Fruit fly (Drosophila melanogaster) whole organism, embryonic: ENCODE results near the gene CG31268.

Experiments
- Adf1 ChIP-seq: fragments of 200-800 bp; sonication (Bioruptor generic); IDR thresholded peaks from 2 replicates; pipeline ENCODE4 v1.3.6; 2022; ENCODE audit warnings: missing biosample characterization, missing genetic modification characterization
- CG11247 ChIP-seq: fragments of 200-800 bp; sonication (Bioruptor generic); IDR thresholded peaks from 2 replicates; pipeline ENCODE4 v1.3.6; 2022; ENCODE audit warnings: missing biosample characterization, missing genetic modification characterization
- CG12071 ChIP-seq: fragments of 200-800 bp; sonication (Bioruptor generic); optimal IDR thresholded peaks from 3 replicates; lab custom pipeline; 2018; ENCODE audit warnings: missing biosample characterization, mild to moderate bottlenecking, missing genetic modification characterization
- CG12104 ChIP-seq: fragments of 200-800 bp; sonication (Bioruptor generic); optimal IDR thresholded peaks from 3 replicates; lab custom pipeline; 2016; ENCODE audit warnings: missing biosample characterization, missing genetic modification characterization
- CG12155 ChIP-seq: fragments of 200-800 bp; sonication (Bioruptor generic); optimal IDR thresholded peaks from 3 replicates; lab custom pipeline; 2016; ENCODE audit warnings: missing biosample characterization, missing genetic modification characterization
- CG1233 ChIP-seq: fragments of 200-800 bp; sonication (Bioruptor generic); optimal IDR thresholded peaks from 4 replicates; lab custom pipeline; 2018; ENCODE audit warnings: missing biosample characterization, mild to moderate bottlenecking, missing genetic modification characterization
- CG14050 ChIP-seq: fragments of 200-800 bp; sonication (Bioruptor generic); IDR thresholded peaks from 3 replicates; pipeline ENCODE4 v1.3.6; 2022; ENCODE audit warnings: missing biosample characterization, missing genetic modification characterization
- CG15011 ChIP-seq: fragments of 200-800 bp; sonication (Bioruptor generic); optimal IDR thresholded peaks from 3 replicates; lab custom pipeline; 2018; ENCODE audit warnings: missing biosample characterization, mild to moderate bottlenecking, missing genetic modification characterization
- CG16863 ChIP-seq: fragments of 200-800 bp; sonication (Bioruptor generic); optimal IDR thresholded peaks from 3 replicates; lab custom pipeline; 2016; ENCODE audit warnings: missing biosample characterization, missing genetic modification characterization
- CG17912 ChIP-seq: fragments of 200-800 bp; sonication (Bioruptor generic); optimal IDR thresholded peaks from 2 replicates; lab custom pipeline; 2018; ENCODE audit warnings: missing biosample characterization, mild to moderate bottlenecking, missing genetic modification characterization
- CG18011 ChIP-seq: fragments of 200-800 bp; sonication (Bioruptor generic); optimal IDR thresholded peaks from 2 replicates; lab custom pipeline; 2017; ENCODE audit warnings: missing biosample characterization, missing genetic modification characterization, mild to moderate bottlenecking, moderate library complexity, missing genotype
- CG2120 ChIP-seq: fragments of 200-800 bp; sonication (Bioruptor generic); optimal IDR thresholded peaks from 3 replicates; lab custom pipeline; 2016; ENCODE audit warnings: missing biosample characterization, missing genetic modification characterization
- CG2129 ChIP-seq: fragments of 200-800 bp; sonication (Bioruptor generic); IDR thresholded peaks from 2 replicates; pipeline ENCODE4 v1.3.6; 2022; ENCODE audit warnings: missing biosample characterization, missing genetic modification characterization; ENCODE audit not compliant: partially characterized antibody
- CG2712 ChIP-seq: fragments of 200-800 bp; optimal IDR thresholded peaks from 3 replicates; lab custom pipeline; 2019; ENCODE audit warnings: missing biosample characterization, mild to moderate bottlenecking, missing genetic modification characterization, moderate library complexity
- CG42726 ChIP-seq: fragments of 200-800 bp; sonication (Bioruptor generic); IDR thresholded peaks from 2 replicates; pipeline ENCODE4 v1.3.6; 2022; ENCODE audit warnings: missing biosample characterization, missing genetic modification characterization; ENCODE audit not compliant: partially characterized antibody
- CG4328 ChIP-seq: fragments of 200-800 bp; sonication (Bioruptor generic); optimal IDR thresholded peaks from 3 replicates; lab custom pipeline; 2017; ENCODE audit warnings: missing biosample characterization, missing genetic modification reagents, missing genetic modification characterization
- CG6813 ChIP-seq: fragments of 200-800 bp; sonication (Bioruptor generic); optimal IDR thresholded peaks from 2 replicates; lab custom pipeline; 2017; ENCODE audit warnings: missing biosample characterization, missing genetic modification characterization, mild to moderate bottlenecking, moderate library complexity, missing genetic modification reagents
- CG7357 ChIP-seq: fragments of 200-800 bp; sonication (Bioruptor generic); IDR thresholded peaks from 3 replicates; pipeline ENCODE4 v1.3.6; 2022; ENCODE audit warnings: missing biosample characterization, missing genetic modification characterization
- CG7556 ChIP-seq: fragments of 200-800 bp; sonication (Bioruptor generic); optimal IDR thresholded peaks from 2 replicates; lab custom pipeline; 2017; ENCODE audit warnings: missing biosample characterization, mild to moderate bottlenecking, missing genetic modification characterization
- CG7963 ChIP-seq: fragments of 200-800 bp; sonication (Bioruptor generic); IDR thresholded peaks from 3 replicates; pipeline ENCODE4 v1.3.6; 2022; ENCODE audit warnings: missing biosample characterization, missing genetic modification characterization; ENCODE audit not compliant: partially characterized antibody
- CHES-1-like ChIP-seq: fragments of 200-800 bp; sonication (Bioruptor generic); optimal IDR thresholded peaks from 2 replicates; lab custom pipeline; 2016; ENCODE audit warnings: missing biosample characterization, missing genetic modification characterization
- Ets97D ChIP-seq: fragments of 200-800 bp; sonication (Bioruptor generic); optimal IDR thresholded peaks from 3 replicates; lab custom pipeline; 2016; ENCODE audit warnings: missing biosample characterization, missing genetic modification characterization
- Fer2 ChIP-seq: fragments of 200-800 bp; sonication (Bioruptor generic); optimal IDR thresholded peaks from 2 replicates; lab custom pipeline; 2018; ENCODE audit warnings: missing biosample characterization, mild to moderate bottlenecking, missing genetic modification characterization, moderate library complexity
- HLH4C ChIP-seq: fragments of 200-800 bp; sonication (Bioruptor generic); IDR thresholded peaks from 3 replicates; pipeline ENCODE4 v1.3.6; 2022; ENCODE audit warnings: missing biosample characterization, missing genetic modification characterization; ENCODE audit not compliant: partially characterized antibody
- MESR4 ChIP-seq: fragments of 200-800 bp; sonication (Bioruptor generic); optimal IDR thresholded peaks from 2 replicates; lab custom pipeline; 2018; ENCODE audit warnings: missing biosample characterization, mild to moderate bottlenecking, missing genetic modification characterization, moderate library complexity
- Med ChIP-seq: fragments of 200-800 bp; sonication (Bioruptor generic); peaks from one replicate; lab custom pipeline; 2016; ENCODE audit warnings: missing biosample characterization, missing genetic modification characterization, mild to moderate bottlenecking, inconsistent platforms, moderate library complexity
- Meics ChIP-seq: fragments of 200-800 bp; sonication (Bioruptor generic); optimal IDR thresholded peaks from 2 replicates; lab custom pipeline; 2017; ENCODE audit warnings: missing biosample characterization, mild to moderate bottlenecking, missing genetic modification characterization
- bbx ChIP-seq: fragments of 200-800 bp; sonication (Bioruptor generic); IDR thresholded peaks from 2 replicates; pipeline ENCODE4 v1.3.6; 2022; ENCODE audit warnings: missing biosample characterization, missing genetic modification characterization; ENCODE audit not compliant: partially characterized antibody
- br ChIP-seq: fragments of >200 bp; optimal IDR thresholded peaks from 2 replicates; lab custom pipeline; 2017
- cg ChIP-seq: fragments of 200-800 bp; sonication (Bioruptor generic); optimal IDR thresholded peaks from 3 replicates; lab custom pipeline; 2019; ENCODE audit warnings: missing biosample characterization, mild to moderate bottlenecking, missing genetic modification characterization, moderate library complexity
- chinmo ChIP-seq: fragments of 200-800 bp; sonication (Bioruptor generic); IDR thresholded peaks from 4 replicates; pipeline ENCODE4 v1.3.6; 2022; ENCODE audit warnings: missing biosample characterization, missing genetic modification characterization; ENCODE audit not compliant: partially characterized antibody
- danr ChIP-seq: fragments of 200-800 bp; sonication (Bioruptor generic); IDR thresholded peaks from 2 replicates; pipeline ENCODE4 v1.3.6; 2022; ENCODE audit warnings: missing biosample characterization, missing genetic modification characterization
- gce ChIP-seq: fragments of 200-800 bp; sonication (Bioruptor generic); IDR thresholded peaks from 3 replicates; pipeline ENCODE4 v1.3.6; 2022; ENCODE audit warnings: missing biosample characterization, missing genetic modification characterization
- gro ChIP-seq: fragments of 200-800 bp; sonication (Bioruptor generic); optimal IDR thresholded peaks from 2 replicates; lab custom pipeline; 2016; ENCODE audit warnings: missing biosample characterization, missing genetic modification characterization
- ind ChIP-seq: fragments of 200-800 bp; sonication (Bioruptor generic); optimal IDR thresholded peaks from 3 replicates; lab custom pipeline; 2016; ENCODE audit warnings: missing biosample characterization, missing genetic modification characterization
- kah ChIP-seq: fragments of 200-800 bp; sonication (Bioruptor generic); optimal IDR thresholded peaks from 2 replicates; lab custom pipeline; 2018; ENCODE audit warnings: missing biosample characterization, mild to moderate bottlenecking, missing genetic modification characterization
- pzg ChIP-seq: fragments of 200-800 bp; sonication (Bioruptor generic); optimal IDR thresholded peaks from 3 replicates; lab custom pipeline; 2018; ENCODE audit warnings: missing biosample characterization, mild to moderate bottlenecking, missing genetic modification characterization, moderate library complexity
- sc ChIP-seq, 3 experiments: fragments of >200 bp in 2 of 3; fragments of 200-800 bp in 1 of 3; sonication (Bioruptor generic) in 1 of 3; optimal IDR thresholded peaks; 2 replicates in 2 of 3; 3 replicates in 1 of 3; lab custom pipeline; 2017; ENCODE audit warnings: mild to moderate bottlenecking in 1 of 3, missing biosample characterization in 1 of 3, missing genetic modification characterization in 1 of 3, missing genetic modification reagents in 1 of 3
- sna ChIP-seq: fragments of 200-800 bp; sonication (Bioruptor generic); IDR thresholded peaks from 2 replicates; pipeline ENCODE4 v1.3.6; 2022; ENCODE audit warnings: missing biosample characterization, missing genetic modification characterization; ENCODE audit not compliant: partially characterized antibody
- stwl ChIP-seq: fragments of 200-800 bp; sonication (Bioruptor generic); optimal IDR thresholded peaks from 3 replicates; lab custom pipeline; 2018; ENCODE audit warnings: missing biosample characterization, mild to moderate bottlenecking, missing genetic modification characterization, moderate library complexity
- tna ChIP-seq: fragments of 200-800 bp; sonication (Bioruptor generic); IDR thresholded peaks from 2 replicates; pipeline ENCODE4 v1.3.6; 2022; ENCODE audit warnings: missing biosample characterization, missing genetic modification characterization; ENCODE audit not compliant: partially characterized antibody
- trh ChIP-seq: fragments of 200-800 bp; sonication (Bioruptor generic); optimal IDR thresholded peaks from 2 replicates; lab custom pipeline; 2016; ENCODE audit warnings: missing biosample characterization, missing genetic modification characterization
- wor ChIP-seq: fragments of 200-800 bp; sonication (Bioruptor generic); IDR thresholded peaks from 2 replicates; pipeline ENCODE4 v1.3.6; 2022; ENCODE audit warnings: missing biosample characterization, missing genetic modification characterization
- zen2 ChIP-seq: fragments of 200-800 bp; sonication (Bioruptor generic); IDR thresholded peaks from 3 replicates; pipeline ENCODE4 v1.3.6; 2022; ENCODE audit warnings: missing biosample characterization, missing genetic modification characterization; ENCODE audit not compliant: partially characterized antibody

Gene CG31268

dm6 chr3R:17053415-17054177 lies 22.0 kb downstream of the CG31268 start, which contains the start of gene Dad (continued):
- peak; percentile 42; the same call in 1 of the 2 replicates for TF ChIP-seq bbx (GFP tag; lab: Robert Waterston, UW)
- no peak for TF ChIP-seq CG6813 (GFP tag; lab: Kevin White, UChicago)
- no peak for TF ChIP-seq CG16863
- no peak for TF ChIP-seq CG12155 (GFP tag; lab: Kevin White, UChicago)
- TF ChIP-seq CG42726 (GFP tag; lab: Robert Waterston, UW): no peak
- no peak for TF ChIP-seq Meics (GFP tag; lab: Kevin White, UChicago)
- TF ChIP-seq CG4328 (GFP tag; lab: Kevin White, UChicago): no peak
- TF ChIP-seq sc (optimal IDR thresholded peaks at IDR 0.05; lab: Kevin White, UChicago): no peak
- TF ChIP-seq sc (GFP tag; optimal IDR thresholded peaks at IDR 0.05; lab: Kevin White, UChicago): no peak
- no peak for TF ChIP-seq CG15011 (GFP tag; lab: Kevin White, UChicago)
- no peak for TF ChIP-seq CG1233
- 0 out of 4 replicates have a peak, but pooled peaks have one; percentile 25 for TF ChIP-seq chinmo
- peak; percentile 12 for TF ChIP-seq kah
- no peak for TF ChIP-seq danr (GFP tag; lab: Robert Waterston, UW)
- TF ChIP-seq MESR4: no peak
- no peak for TF ChIP-seq tna
- no peak for TF ChIP-seq CG2712 (tag; lab: Kevin White, UChicago)
- no peak for TF ChIP-seq CG7556 (GFP tag; lab: Kevin White, UChicago)
- no peak for TF ChIP-seq CG11247 (GFP tag; lab: Robert Waterston, UW)
- TF ChIP-seq Fer2 (tag; lab: Kevin White, UChicago): no peak
- TF ChIP-seq br (lab: Kevin White, UChicago): no peak
- no peak for TF ChIP-seq gro (GFP tag; lab: Kevin White, UChicago)
- TF ChIP-seq CHES-1-like (GFP tag; lab: Kevin White, UChicago): no peak
- TF ChIP-seq CG12071 (GFP tag; lab: Kevin White, UChicago): no peak
- TF ChIP-seq, all 482 proteins: peak for 126

- TF ChIP-seq CG2120 (peak; percentile 20), HLH4C (GFP tag; lab: Robert Waterston, UW) (0 out of 3 replicates have a peak, but pooled peaks have one; percentile 3), Adf1 (GFP tag; lab: Robert Waterston, UW) (peak; percentile 67), sna (GFP tag; lab: Robert Waterston, UW) (no peak), CG17912 (GFP tag; lab: Kevin White, UChicago) (no peak), gce (GFP tag; lab: Robert Waterston, UW) (no peak), trh (GFP tag; lab: Kevin White, UChicago) (no peak), CG4328 (GFP tag; lab: Kevin White, UChicago) (no peak), CG2129 (GFP tag; lab: Robert Waterston, UW) (no peak), wor (GFP tag; lab: Robert Waterston, UW) (no peak), CG12104 (GFP tag; lab: Kevin White, UChicago) (no peak), CG18011 (GFP tag; lab: Kevin White, UChicago) (no peak), CG14050 (GFP tag; lab: Robert Waterston, UW) (no peak), stwl (tag; lab: Kevin White, UChicago) (no peak), pzg (GFP tag; lab: Kevin White, UChicago) (no peak), zen2 (GFP tag; lab: Robert Waterston, UW) (no peak), cg (GFP tag; lab: Kevin White, UChicago) (peak; percentile 55), CG7357 (GFP tag; lab: Robert Waterston, UW) (no peak), Med (GFP tag; lab: Kevin White, UChicago) (peak; percentile 38), ind (GFP tag; lab: Kevin White, UChicago) (no peak), CG15011 (GFP tag; lab: Kevin White, UChicago) (no peak), chinmo (0 out of 4 replicates have a peak, but pooled peaks have one; percentile 64), CG7963 (GFP tag; lab: Robert Waterston, UW) (0 out of 3 replicates have a peak, but pooled peaks have one; percentile 14), Ets97D (GFP tag; lab: Kevin White, UChicago) (no peak)
These were observed 22.9 kb downstream of the CG31268 start for dm6 chr3R:17054528-17054927.
